Worm (Caenorhabditis elegans): Measurements from ENCODE around the gene Y116F11B.14.

DNA sequence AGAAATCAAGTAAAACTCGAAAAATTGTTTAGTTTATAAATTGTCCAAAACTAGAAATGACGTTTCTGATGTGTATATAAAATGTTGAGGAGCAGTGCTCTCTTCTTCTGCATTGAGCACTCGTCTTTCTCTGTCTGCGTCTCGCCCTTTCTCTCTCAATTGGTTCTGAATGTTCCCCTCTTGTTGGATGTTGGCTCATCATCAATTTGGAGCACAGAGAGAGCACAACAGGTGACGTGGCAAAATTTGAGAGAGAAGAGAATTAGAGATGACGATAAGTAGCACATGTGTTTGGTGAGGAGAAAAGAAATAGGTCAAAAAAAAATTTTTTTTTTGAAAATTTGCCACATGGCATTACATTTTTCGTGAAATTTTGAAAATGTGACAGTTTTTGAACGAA is 1.7 kb upstream of the Y116F11B.14 start:
- TF ChIP-seq nhr-179 (tag; optimal IDR thresholded peaks at IDR 0.05) (no peak), ztf-3 (GFP tag; optimal IDR thresholded peaks at IDR 0.05) (no peak)

Measured in whole organism, young adult.